Worm (Caenorhabditis elegans): ENCODE results near the gene Y50E8A.1.

Y50E8A.1 gene

ce11 chrV:14773048-14773447, 46.4 kb downstream of the Y50E8A.1 start, which contains the start of gene haf-7:
Gene haf-7 (plus strand): TSS chrV:14773258.
- TF ChIP-seq unc-39 (tag; optimal IDR thresholded peaks at IDR 0.05): no peak
- TF ChIP-seq bed-3 (GFP tag; optimal IDR thresholded peaks at IDR 0.05): no peak
- TF ChIP-seq zip-8 (tag; optimal IDR thresholded peaks at IDR 0.05): no peak
- TF ChIP-seq unc-62 (GFP tag; optimal IDR thresholded peaks at IDR 0.05): no peak
- TF ChIP-seq mab-5 (tag; optimal IDR thresholded peaks at IDR 0.05): no peak
- no peak for TF ChIP-seq nhr-2 (tag; optimal IDR thresholded peaks at IDR 0.05)
- no peak for TF ChIP-seq elt-3 (tag; optimal IDR thresholded peaks at IDR 0.05)
- no peak for TF ChIP-seq ceh-83 (GFP tag; optimal IDR thresholded peaks at IDR 0.05)
- no peak for TF ChIP-seq ceh-43 (GFP tag; optimal IDR thresholded peaks at IDR 0.05)
- no peak for TF ChIP-seq cnd-1 (tag; optimal IDR thresholded peaks at IDR 0.05)
- no peak for TF ChIP-seq unc-120 (tag; optimal IDR thresholded peaks at IDR 0.05; ENCODE audit: poor library complexity, severe bottlenecking)
- TF ChIP-seq flh-1 (GFP tag; optimal IDR thresholded peaks at IDR 0.05): no peak
- no peak for TF ChIP-seq elt-1 (tag; optimal IDR thresholded peaks at IDR 0.05; ENCODE audit: borderline replicate concordance, insufficient read depth)
- TF ChIP-seq mep-1 (tag; optimal IDR thresholded peaks at IDR 0.05): no peak
- TF ChIP-seq hlh-1 (tag; optimal IDR thresholded peaks at IDR 0.05): no peak
- no peak for TF ChIP-seq pha-4 (tag; optimal IDR thresholded peaks at IDR 0.05)
- TF ChIP-seq ham-2 (GFP tag; optimal IDR thresholded peaks at IDR 0.05): no peak
- no peak for TF ChIP-seq lsy-2 (tag; optimal IDR thresholded peaks at IDR 0.05)
- no peak for TF ChIP-seq drap-1 (GFP tag; optimal IDR thresholded peaks at IDR 0.05)
- no peak for TF ChIP-seq nhr-12 (tag; optimal IDR thresholded peaks at IDR 0.05)
